Worm (Caenorhabditis elegans) whole organism, L4 larva: ENCODE results near the gene hda-11.

ENCODE experiments used
- D1046.2 ChIP-seq: fragments of 200-800 bp; sonication (Bioruptor generic); IDR thresholded peaks from 2 replicates; pipeline ENCODE4 v1.3.6; 2022; ENCODE audit warnings: missing genetic modification characterization, missing compliant biosample characterization
- F10B5.3 ChIP-seq: sonication (generic microtip); optimal IDR thresholded peaks from 2 replicates; lab custom pipeline; 2016; ENCODE audit warnings: mild to moderate bottlenecking, missing genetic modification characterization, missing compliant biosample characterization
- F49E8.2 ChIP-seq: sonication (generic microtip); optimal IDR thresholded peaks from 2 replicates; lab custom pipeline; 2016; ENCODE audit warnings: missing compliant biosample characterization, mild to moderate bottlenecking, missing genetic modification characterization, borderline replicate concordance
- T26A8.4 ChIP-seq: fragments of 200-800 bp; sonication (Bioruptor generic); IDR thresholded peaks from 2 replicates; pipeline ENCODE4 v1.3.6; 2022; ENCODE audit warnings: missing genetic modification characterization, missing compliant biosample characterization
- Y48G9A.11 ChIP-seq: fragments of 200-800 bp; sonication (Bioruptor generic); IDR thresholded peaks from 2 replicates; pipeline ENCODE4 v1.3.6; 2022; ENCODE audit warnings: missing genetic modification reagents, missing genetic modification characterization, missing compliant biosample characterization
- ZK337.2 ChIP-seq: fragments of 200-800 bp; sonication (Bioruptor generic); IDR thresholded peaks from 2 replicates; pipeline ENCODE4 v1.3.6; 2022; ENCODE audit warnings: missing genetic modification reagents, missing genetic modification characterization, missing compliant biosample characterization
- ama-1 ChIP-seq: fragments of 150-350 bp; optimal IDR thresholded peaks from 2 replicates; lab custom pipeline; 2014; ENCODE audit warnings: inconsistent platforms, mixed read lengths
- attf-4 ChIP-seq: sonication (generic microtip); optimal IDR thresholded peaks from 3 replicates; lab custom pipeline; 2017; ENCODE audit warnings: missing biosample characterization, missing genetic modification characterization
- ceh-20 ChIP-seq: fragments of 200-800 bp; sonication (Bioruptor generic); IDR thresholded peaks from 2 replicates; pipeline ENCODE4 v1.3.6; 2022; ENCODE audit warnings: missing genetic modification reagents, missing genetic modification characterization, missing compliant biosample characterization
- ceh-28 ChIP-seq: fragments of 150-350 bp; optimal IDR thresholded peaks from 2 replicates; lab custom pipeline; 2014; ENCODE audit warnings: missing biosample characterization, missing genetic modification reagents, missing genetic modification characterization
- ceh-44 ChIP-seq: fragments of 200-800 bp; sonication (Bioruptor generic); IDR thresholded peaks from 2 replicates; pipeline ENCODE4 v1.3.6; 2022; ENCODE audit warnings: missing genetic modification reagents, missing genetic modification characterization, missing compliant biosample characterization
- ceh-62 ChIP-seq: sonication (generic microtip); optimal IDR thresholded peaks from 2 replicates; lab custom pipeline; 2017; ENCODE audit warnings: missing biosample characterization, missing genetic modification characterization
- ces-1 ChIP-seq: fragments of 150-350 bp; sonication (generic microtip); optimal IDR thresholded peaks from 4 replicates; lab custom pipeline; 2014; ENCODE audit warnings: missing biosample characterization, missing genetic modification reagents, missing genetic modification characterization
- cey-2 ChIP-seq: sonication (generic microtip); optimal IDR thresholded peaks from 3 replicates; lab custom pipeline; 2017; ENCODE audit warnings: missing genetic modification characterization, mild to moderate bottlenecking, missing compliant biosample characterization, antibody characterized with exemption, borderline replicate concordance; ENCODE audit not compliant: insufficient read depth
- daf-16 ChIP-seq, 3 experiments: sonication (generic microtip); optimal IDR thresholded peaks; 2 replicates each; lab custom pipeline; 2016 to 2017; ENCODE audit warnings: missing genetic modification characterization in 3 of 3, missing genetic modification reagents in 3 of 3, mild to moderate bottlenecking in 2 of 3, missing compliant biosample characterization in 2 of 3, missing biosample characterization in 1 of 3, moderate library complexity in 1 of 3
- daf-19 ChIP-seq: fragments of 200-800 bp; sonication (Bioruptor generic); conservative IDR thresholded peaks from 2 replicates; pipeline ENCODE4 v1.3.6; 2022; ENCODE audit warnings: missing genetic modification characterization, missing compliant biosample characterization
- daf-8 ChIP-seq: fragments of 200-800 bp; sonication (Bioruptor generic); IDR thresholded peaks from 2 replicates; pipeline ENCODE4 v1.3.6; 2022; ENCODE audit warnings: missing genetic modification characterization, missing compliant biosample characterization
- dmd-6 ChIP-seq: fragments of 200-800 bp; sonication (Bioruptor generic); IDR thresholded peaks from 2 replicates; pipeline ENCODE4 v1.3.6; 2022; ENCODE audit warnings: missing genetic modification reagents, missing genetic modification characterization, missing compliant biosample characterization
- dmd-9 ChIP-seq: fragments of 200-800 bp; sonication (Bioruptor generic); IDR thresholded peaks from 2 replicates; pipeline ENCODE4 v1.3.6; 2022; ENCODE audit warnings: missing genetic modification reagents, missing genetic modification characterization, missing compliant biosample characterization
- duxl-1 ChIP-seq: sonication (generic microtip); optimal IDR thresholded peaks from 2 replicates; lab custom pipeline; 2016; ENCODE audit warnings: mild to moderate bottlenecking, missing genetic modification characterization, moderate library complexity, missing compliant biosample characterization; ENCODE audit not compliant: poor library complexity
- dve-1 ChIP-seq: sonication (generic microtip); optimal IDR thresholded peaks from 2 replicates; lab custom pipeline; 2017; ENCODE audit warnings: antibody characterized with exemption, mild to moderate bottlenecking, missing genetic modification characterization, missing compliant biosample characterization; ENCODE audit not compliant: insufficient read depth
- fkh-10 ChIP-seq: fragments of 150-350 bp; optimal IDR thresholded peaks from 2 replicates; lab custom pipeline; 2014; ENCODE audit warnings: missing biosample characterization, missing genetic modification reagents, missing genetic modification characterization
- gei-8 ChIP-seq: fragments of 200-800 bp; sonication (Bioruptor generic); optimal IDR thresholded peaks from 2 replicates; lab custom pipeline; 2018; ENCODE audit warnings: mild to moderate bottlenecking, missing genetic modification characterization, missing compliant biosample characterization
- hif-1 ChIP-seq, 2 experiments: sonication (generic microtip); optimal IDR thresholded peaks; 2 replicates each; lab custom pipeline; 2016 to 2017; ENCODE audit warnings: missing compliant biosample characterization in 2 of 2, missing genetic modification characterization in 2 of 2, missing genetic modification reagents in 2 of 2, missing genotype in 2 of 2, mild to moderate bottlenecking in 1 of 2
- hlh-11 ChIP-seq: fragments of 200-800 bp; sonication (Bioruptor generic); optimal IDR thresholded peaks from 2 replicates; lab custom pipeline; 2018; ENCODE audit warnings: mild to moderate bottlenecking, missing genetic modification characterization, missing compliant biosample characterization
- lin-1 ChIP-seq: fragments of 200-800 bp; sonication (Bioruptor generic); IDR thresholded peaks from 2 replicates; pipeline ENCODE4 v1.3.6; 2022; ENCODE audit warnings: missing genetic modification reagents, missing genetic modification characterization, missing compliant biosample characterization
- lin-29 ChIP-seq: fragments of 200-800 bp; sonication (Bioruptor generic); IDR thresholded peaks from 2 replicates; pipeline ENCODE4 v1.3.6; 2022; ENCODE audit warnings: missing genetic modification reagents, missing genetic modification characterization, missing compliant biosample characterization
- lin-39 ChIP-seq: fragments of 150-350 bp; optimal IDR thresholded peaks from 2 replicates; lab custom pipeline; 2014; ENCODE audit warnings: missing biosample characterization, missing genetic modification reagents, missing genetic modification characterization
- lir-3 ChIP-seq: sonication (generic microtip); optimal IDR thresholded peaks from 2 replicates; lab custom pipeline; 2016; ENCODE audit warnings: mild to moderate bottlenecking, missing genetic modification characterization, missing compliant biosample characterization
- lsy-2 ChIP-seq, 2 experiments: fragments of 150-350 bp in 1 of 2; sonication (generic microtip) in 1 of 2; optimal IDR thresholded peaks; 2 replicates each; lab custom pipeline; 2014 to 2017; ENCODE audit warnings: missing biosample characterization in 2 of 2, missing genetic modification characterization in 2 of 2
- madf-5 ChIP-seq, 2 experiments: fragments of 200-800 bp; sonication (Bioruptor generic); IDR thresholded peaks; 2 replicates each; pipeline ENCODE4 v1.3.6; 2022; ENCODE audit warnings: missing compliant biosample characterization in 2 of 2, missing genetic modification characterization in 2 of 2
- mdt-29 ChIP-seq: fragments of 200-800 bp; sonication (Bioruptor generic); IDR thresholded peaks from 2 replicates; pipeline ENCODE4 v1.3.6; 2022; ENCODE audit warnings: missing genetic modification reagents, missing genetic modification characterization, missing compliant biosample characterization
- mxl-2 ChIP-seq: fragments of 200-800 bp; sonication (Bioruptor generic); conservative IDR thresholded peaks from 2 replicates; pipeline ENCODE4 v1.3.6; 2022; ENCODE audit warnings: missing genetic modification reagents, missing genetic modification characterization, missing compliant biosample characterization
- nhr-102 ChIP-seq: sonication (generic microtip); optimal IDR thresholded peaks from 2 replicates; lab custom pipeline; 2016; ENCODE audit warnings: mild to moderate bottlenecking, missing genetic modification characterization, moderate library complexity, missing compliant biosample characterization
- nhr-11 ChIP-seq: fragments of 150-350 bp; optimal IDR thresholded peaks from 2 replicates; lab custom pipeline; 2014; ENCODE audit warnings: missing biosample characterization, missing genetic modification characterization
- nhr-28 ChIP-seq: fragments of 150-350 bp; optimal IDR thresholded peaks from 2 replicates; lab custom pipeline; 2014; ENCODE audit warnings: missing biosample characterization, missing genetic modification characterization
- nhr-41 ChIP-seq: fragments of 200-800 bp; sonication (Bioruptor generic); IDR thresholded peaks from 2 replicates; pipeline ENCODE4 v1.3.6; 2022; ENCODE audit warnings: missing genetic modification reagents, missing genetic modification characterization, missing compliant biosample characterization
- nhr-42 ChIP-seq: fragments of 200-800 bp; sonication (Bioruptor generic); IDR thresholded peaks from 2 replicates; pipeline ENCODE4 v1.3.6; 2022; ENCODE audit warnings: missing genetic modification characterization, missing compliant biosample characterization
- nhr-48 ChIP-seq: sonication (generic microtip); optimal IDR thresholded peaks from 2 replicates; lab custom pipeline; 2016; ENCODE audit warnings: mild to moderate bottlenecking, missing genetic modification characterization, missing compliant biosample characterization
- nhr-6 ChIP-seq: fragments of 150-350 bp; optimal IDR thresholded peaks from 2 replicates; lab custom pipeline; 2014; ENCODE audit warnings: missing biosample characterization, missing genetic modification characterization
- nhr-77 ChIP-seq: fragments of 150-350 bp; optimal IDR thresholded peaks from 2 replicates; lab custom pipeline; 2014; ENCODE audit warnings: missing biosample characterization, missing genetic modification characterization
- php-3 ChIP-seq: fragments of 200-800 bp; sonication (Bioruptor generic); IDR thresholded peaks from 2 replicates; pipeline ENCODE4 v1.3.6; 2022; ENCODE audit warnings: missing genetic modification reagents, missing genetic modification characterization, missing compliant biosample characterization
- pqm-1 ChIP-seq: sonication (generic microtip); optimal IDR thresholded peaks from 2 replicates; lab custom pipeline; 2017; ENCODE audit warnings: missing biosample characterization, missing genetic modification characterization
- saeg-2 ChIP-seq: fragments of 200-800 bp; sonication (Bioruptor generic); IDR thresholded peaks from 2 replicates; pipeline ENCODE4 v1.3.6; 2022; ENCODE audit warnings: missing genetic modification reagents, missing genetic modification characterization, missing compliant biosample characterization
- set-16 ChIP-seq: fragments of 200-800 bp; sonication (Bioruptor generic); IDR thresholded peaks from 2 replicates; pipeline ENCODE4 v1.3.6; 2022; ENCODE audit warnings: missing genetic modification reagents, missing genetic modification characterization, missing compliant biosample characterization
- spr-1 ChIP-seq: sonication (generic microtip); optimal IDR thresholded peaks from 2 replicates; lab custom pipeline; 2016; ENCODE audit warnings: mild to moderate bottlenecking, missing genetic modification characterization, missing compliant biosample characterization
- spr-3 ChIP-seq: fragments of 200-800 bp; sonication (Bioruptor generic); optimal IDR thresholded peaks from 2 replicates; lab custom pipeline; 2018; ENCODE audit warnings: mild to moderate bottlenecking, missing genetic modification characterization, missing compliant biosample characterization
- tag-97 ChIP-seq: fragments of 200-800 bp; sonication (Bioruptor generic); IDR thresholded peaks from 2 replicates; pipeline ENCODE4 v1.3.6; 2022; ENCODE audit warnings: missing genetic modification characterization, missing compliant biosample characterization
- unc-62 ChIP-seq, 3 experiments: fragments of 150-350 bp in 1 of 3; sonication (generic microtip); optimal IDR thresholded peaks in 2 of 3; peaks in 1 of 3; 1 replicate in 1 of 3; 2 replicates in 2 of 3; lab custom pipeline; 2014 to 2017; ENCODE audit warnings: missing biosample characterization in 3 of 3, missing genetic modification characterization in 3 of 3, missing genetic modification reagents in 3 of 3, missing genotype in 1 of 3
- zfp-2 ChIP-seq: sonication (generic microtip); optimal IDR thresholded peaks from 2 replicates; lab custom pipeline; 2016; ENCODE audit warnings: mild to moderate bottlenecking, missing genetic modification characterization, missing compliant biosample characterization
- ztf-7 ChIP-seq: fragments of 150-350 bp; optimal IDR thresholded peaks from 2 replicates; lab custom pipeline; 2014; ENCODE audit warnings: missing biosample characterization, missing genetic modification characterization

Gene hda-11

ce11 chrV:10485389-10485788 lies 40.6 kb upstream of the hda-11 start:
- no peak for TF ChIP-seq ces-1 (GFP tag; lab: Kevin White, UChicago)
- TF ChIP-seq nhr-41 (GFP tag; lab: Robert Waterston, UW) = no peak
- no peak for TF ChIP-seq F49E8.2 (tag; lab: Kevin White, UChicago)
- TF ChIP-seq pqm-1 (tag; lab: Kevin White, UChicago) = peak; percentile 53
- TF ChIP-seq dve-1 (tag; lab: Kevin White, UChicago) = peak; percentile 42
- no peak for TF ChIP-seq ceh-28
- TF ChIP-seq ztf-7 (tag; lab: Kevin White, UChicago) = no peak
- no peak for TF ChIP-seq nhr-42
- TF ChIP-seq hlh-11 (tag; lab: Kevin White, UChicago) = peak; percentile 70
- TF ChIP-seq madf-5 (GFP tag; IDR thresholded peaks at IDR 0.05; lab: Robert Waterston, UW) = no peak
- no peak for TF ChIP-seq spr-1 (tag; lab: Kevin White, UChicago)
- no peak for TF ChIP-seq lsy-2 (tag; optimal IDR thresholded peaks at IDR 0.05; lab: Kevin White, UChicago)
- no peak for TF ChIP-seq ZK337.2 (GFP tag; lab: Robert Waterston, UW)
- no peak for TF ChIP-seq ceh-62 (tag; lab: Kevin White, UChicago)
- TF ChIP-seq unc-62 (GFP tag; optimal IDR thresholded peaks at IDR 0.05 in 1 of 2; lab: Kevin White, UChicago) = no peak
- TF ChIP-seq unc-62 (tag; optimal IDR thresholded peaks at IDR 0.05; lab: Kevin White, UChicago) = no peak
- TF ChIP-seq gei-8 (GFP tag; lab: Kevin White, UChicago) = no peak
- TF ChIP-seq tag-97 (GFP tag; lab: Robert Waterston, UW) = no peak
- no peak for TF ChIP-seq dmd-9 (GFP tag; lab: Robert Waterston, UW)
- no peak for TF ChIP-seq ceh-20
- TF ChIP-seq ama-1 = no peak
- TF ChIP-seq cey-2 = no peak
- peak; percentile 55 for TF ChIP-seq nhr-48 (tag; lab: Kevin White, UChicago)
- TF ChIP-seq mdt-29 = no peak
- no peak for TF ChIP-seq fkh-10 (GFP tag; lab: Kevin White, UChicago)
- no peak for TF ChIP-seq nhr-6
- TF ChIP-seq lin-39 = no peak
- TF ChIP-seq daf-19 = no peak
- TF ChIP-seq hif-1 (tag; optimal IDR thresholded peaks at IDR 0.05; lab: Kevin White, UChicago) = no peak
- TF ChIP-seq lir-3 (tag; lab: Kevin White, UChicago) = no peak
- TF ChIP-seq zfp-2 (tag; lab: Kevin White, UChicago) = no peak
- TF ChIP-seq nhr-28 = peak; percentile 71
- no peak for TF ChIP-seq saeg-2 (GFP tag; lab: Robert Waterston, UW)
- no peak for TF ChIP-seq spr-3 (GFP tag; lab: Kevin White, UChicago)
- TF ChIP-seq mxl-2 = no peak
- TF ChIP-seq lin-1 (GFP tag; lab: Robert Waterston, UW) = no peak
- peak; percentile 31; the same call in 1 of the 2 replicates for TF ChIP-seq dmd-6 (GFP tag; lab: Robert Waterston, UW)
- peak; percentile 75 for TF ChIP-seq php-3 (GFP tag; lab: Robert Waterston, UW)
- no peak for TF ChIP-seq lin-29 (GFP tag; lab: Robert Waterston, UW)
- no peak for TF ChIP-seq Y48G9A.11
- no peak for TF ChIP-seq set-16
- TF ChIP-seq ceh-44 (GFP tag; lab: Robert Waterston, UW) = no peak
- no peak for TF ChIP-seq attf-4 (tag; lab: Kevin White, UChicago)
- no peak for TF ChIP-seq F10B5.3 (tag; lab: Kevin White, UChicago)
- no peak for TF ChIP-seq D1046.2
- TF ChIP-seq daf-16 (GFP tag; optimal IDR thresholded peaks at IDR 0.05; lab: Kevin White, UChicago) = no peak
- TF ChIP-seq daf-16 (tag; optimal IDR thresholded peaks at IDR 0.05; lab: Kevin White, UChicago) = peak; percentile 74
- no peak for TF ChIP-seq T26A8.4 (GFP tag; lab: Robert Waterston, UW)
- no peak for TF ChIP-seq duxl-1 (tag; lab: Kevin White, UChicago)
- no peak for TF ChIP-seq nhr-77 (tag; lab: Kevin White, UChicago)
- TF ChIP-seq nhr-102 (tag; lab: Kevin White, UChicago) = peak; percentile 17
- TF ChIP-seq daf-8 (GFP tag; lab: Robert Waterston, UW) = no peak
- TF ChIP-seq nhr-11 = no peak
